Worm (Caenorhabditis elegans) whole organism, L1 larva: ENCODE data around the gene C15H11.13.

Experiments
- C04F5.9 ChIP-seq: sonication (generic microtip); optimal IDR thresholded peaks from 2 replicates; lab custom pipeline; 2016; ENCODE audit warnings: missing genetic modification characterization, missing compliant biosample characterization
- C34B4.2 ChIP-seq: sonication (generic microtip); optimal IDR thresholded peaks from 2 replicates; lab custom pipeline; 2017; ENCODE audit warnings: mild to moderate bottlenecking, missing genetic modification characterization, missing compliant biosample characterization
- Y116A8C.19 ChIP-seq: sonication (generic microtip); optimal IDR thresholded peaks from 2 replicates; lab custom pipeline; 2016; ENCODE audit warnings: missing compliant biosample characterization, missing genetic modification characterization, borderline replicate concordance
- aha-1 ChIP-seq: fragments of 150-350 bp; optimal IDR thresholded peaks from 2 replicates; lab custom pipeline; 2014; ENCODE audit warnings: missing biosample characterization, missing genetic modification characterization
- aly-2 ChIP-seq: fragments of 150-350 bp; optimal IDR thresholded peaks from 2 replicates; lab custom pipeline; 2014; ENCODE audit warnings: missing biosample characterization, missing genetic modification characterization
- ama-1 ChIP-seq: fragments of 150-350 bp; optimal IDR thresholded peaks from 2 replicates; lab custom pipeline; 2014
- ceh-63 ChIP-seq: fragments of 200-800 bp; sonication (Bioruptor generic); optimal IDR thresholded peaks from 2 replicates; lab custom pipeline; 2018; ENCODE audit warnings: mild to moderate bottlenecking, missing genetic modification characterization, missing compliant biosample characterization
- ceh-8 ChIP-seq: fragments of 200-800 bp; sonication (Bioruptor generic); optimal IDR thresholded peaks from 2 replicates; lab custom pipeline; 2018; ENCODE audit warnings: mild to moderate bottlenecking, missing genetic modification characterization, moderate library complexity, missing compliant biosample characterization
- ceh-88 ChIP-seq: fragments of 200-800 bp; sonication (Bioruptor generic); IDR thresholded peaks from 2 replicates; pipeline ENCODE4 v1.3.6; 2022; ENCODE audit warnings: missing genetic modification characterization, missing compliant biosample characterization
- ceh-90 ChIP-seq: sonication (generic microtip); optimal IDR thresholded peaks from 2 replicates; lab custom pipeline; 2016; ENCODE audit warnings: missing genetic modification characterization, missing compliant biosample characterization
- dsc-1 ChIP-seq: sonication (generic microtip); optimal IDR thresholded peaks from 2 replicates; lab custom pipeline; 2016; ENCODE audit warnings: mild to moderate bottlenecking, missing genetic modification characterization, missing compliant biosample characterization
- efl-1 ChIP-seq, 4 experiments: fragments of 150-350 bp; optimal IDR thresholded peaks in 3 of 4; peaks in 1 of 4; 1 replicate in 1 of 4; 2 replicates in 3 of 4; lab custom pipeline; 2014; ENCODE audit warnings: missing biosample characterization in 2 of 4, missing genetic modification characterization in 2 of 4, missing genetic modification reagents in 2 of 4
- efl-3 ChIP-seq: fragments of 200-800 bp; sonication (Bioruptor generic); optimal IDR thresholded peaks from 2 replicates; lab custom pipeline; 2018; ENCODE audit warnings: mild to moderate bottlenecking, missing genetic modification characterization, missing compliant biosample characterization
- elt-2 ChIP-seq: sonication (generic microtip); optimal IDR thresholded peaks from 2 replicates; lab custom pipeline; 2016; ENCODE audit warnings: missing genetic modification characterization, mild to moderate bottlenecking, inconsistent platforms, missing compliant biosample characterization, missing genetic modification reagents
- elt-3 ChIP-seq, 6 experiments: fragments of 150-350 bp in 1 of 6; sonication (generic microtip); optimal IDR thresholded peaks; 2 replicates each; lab custom pipeline; 2017 to 2018; ENCODE audit warnings: missing biosample characterization in 6 of 6, missing genetic modification characterization in 6 of 6, inconsistent platforms in 1 of 6
- fkh-10 ChIP-seq: sonication (generic microtip); optimal IDR thresholded peaks from 2 replicates; lab custom pipeline; 2017; ENCODE audit warnings: missing biosample characterization, missing genetic modification reagents, missing genetic modification characterization
- fos-1 ChIP-seq: fragments of 150-350 bp; optimal IDR thresholded peaks from 2 replicates; lab custom pipeline; 2014; ENCODE audit warnings: missing biosample characterization, missing genetic modification characterization
- hlh-17 ChIP-seq: fragments of 200-800 bp; sonication (Bioruptor generic); optimal IDR thresholded peaks from 2 replicates; lab custom pipeline; 2018; ENCODE audit warnings: missing genetic modification characterization, mild to moderate bottlenecking, missing compliant biosample characterization, moderate library complexity, borderline replicate concordance
- hlh-4 ChIP-seq: sonication (generic microtip); optimal IDR thresholded peaks from 2 replicates; lab custom pipeline; 2016; ENCODE audit warnings: mild to moderate bottlenecking, missing genetic modification characterization, missing compliant biosample characterization
- irx-1 ChIP-seq: sonication (generic microtip); optimal IDR thresholded peaks from 2 replicates; lab custom pipeline; 2016; ENCODE audit warnings: missing genetic modification characterization, missing compliant biosample characterization
- isw-1 ChIP-seq: fragments of 200-800 bp; sonication (Bioruptor generic); IDR thresholded peaks from 2 replicates; pipeline ENCODE4 v1.3.6; 2022; ENCODE audit warnings: missing genetic modification characterization, missing compliant biosample characterization
- jun-1 ChIP-seq: fragments of 150-350 bp; optimal IDR thresholded peaks from 2 replicates; lab custom pipeline; 2014; ENCODE audit warnings: missing biosample characterization, missing genetic modification reagents, missing genetic modification characterization
- lin-13 ChIP-seq: fragments of 150-350 bp; optimal IDR thresholded peaks from 2 replicates; lab custom pipeline; 2014; ENCODE audit warnings: missing biosample characterization, missing genetic modification reagents, missing genetic modification characterization
- lin-15B ChIP-seq: fragments of 150-350 bp; sonication (generic microtip); optimal IDR thresholded peaks from 3 replicates; lab custom pipeline; 2014; ENCODE audit warnings: missing biosample characterization, missing genetic modification characterization
- lin-39 ChIP-seq: fragments of 150-350 bp; optimal IDR thresholded peaks from 2 replicates; lab custom pipeline; 2014; ENCODE audit warnings: missing biosample characterization, missing genetic modification reagents, missing genetic modification characterization
- lsy-2 ChIP-seq, 2 experiments: fragments of 150-350 bp; optimal IDR thresholded peaks; 2 replicates each; lab custom pipeline; 2014; ENCODE audit warnings: missing biosample characterization in 2 of 2, missing genetic modification characterization in 2 of 2
- mdl-1 ChIP-seq, 2 experiments: fragments of 150-350 bp; optimal IDR thresholded peaks; 2 replicates each; lab custom pipeline; 2014 to 2017; ENCODE audit warnings: missing biosample characterization in 2 of 2, missing genetic modification characterization in 2 of 2, inconsistent platforms in 1 of 2
- mef-2 ChIP-seq: fragments of 150-350 bp; optimal IDR thresholded peaks from 2 replicates; lab custom pipeline; 2014; ENCODE audit warnings: missing biosample characterization, missing genetic modification characterization
- nhr-11 ChIP-seq: fragments of 150-350 bp; optimal IDR thresholded peaks from 2 replicates; lab custom pipeline; 2014; ENCODE audit warnings: missing biosample characterization, missing genetic modification characterization
- nhr-12 ChIP-seq: sonication (generic microtip); optimal IDR thresholded peaks from 2 replicates; lab custom pipeline; 2017; ENCODE audit warnings: missing biosample characterization, missing genetic modification characterization
- nhr-47 ChIP-seq: sonication (generic microtip); optimal IDR thresholded peaks from 2 replicates; lab custom pipeline; 2016; ENCODE audit warnings: mild to moderate bottlenecking, missing genetic modification characterization, moderate library complexity, missing compliant biosample characterization
- nhr-71 ChIP-seq: sonication (generic microtip); optimal IDR thresholded peaks from 2 replicates; lab custom pipeline; 2016; ENCODE audit warnings: mild to moderate bottlenecking, missing genetic modification characterization, moderate library complexity, missing compliant biosample characterization
- nhr-76 ChIP-seq: sonication (generic microtip); optimal IDR thresholded peaks from 2 replicates; lab custom pipeline; 2017; ENCODE audit warnings: missing biosample characterization, missing genetic modification characterization
- nhr-77 ChIP-seq: fragments of 150-350 bp; optimal IDR thresholded peaks from 2 replicates; lab custom pipeline; 2014; ENCODE audit warnings: missing biosample characterization, missing genetic modification characterization
- nhr-84 ChIP-seq: sonication (generic microtip); optimal IDR thresholded peaks from 2 replicates; lab custom pipeline; 2017; ENCODE audit warnings: missing biosample characterization, missing genetic modification characterization
- nhr-85 ChIP-seq: sonication (generic microtip); peaks from one replicate; lab custom pipeline; 2016; ENCODE audit warnings: missing genetic modification characterization, inconsistent platforms, missing compliant biosample characterization
- pag-3 ChIP-seq: sonication (generic microtip); optimal IDR thresholded peaks from 2 replicates; lab custom pipeline; 2017; ENCODE audit warnings: missing genetic modification characterization, mild to moderate bottlenecking, missing compliant biosample characterization, antibody characterized with exemption, borderline replicate concordance; ENCODE audit not compliant: insufficient read depth
- pax-3 ChIP-seq: fragments of 200-800 bp; sonication (Bioruptor generic); optimal IDR thresholded peaks from 2 replicates; lab custom pipeline; 2018; ENCODE audit warnings: mild to moderate bottlenecking, missing genetic modification characterization, moderate library complexity, missing compliant biosample characterization
- rnt-1 ChIP-seq: sonication (generic microtip); optimal IDR thresholded peaks from 2 replicates; lab custom pipeline; 2016; ENCODE audit warnings: mild to moderate bottlenecking, missing genetic modification characterization, moderate library complexity, missing compliant biosample characterization
- skn-1 ChIP-seq: fragments of 150-350 bp; optimal IDR thresholded peaks from 2 replicates; lab custom pipeline; 2014; ENCODE audit warnings: missing biosample characterization, missing genetic modification characterization
- snpc-4 ChIP-seq: fragments of 150-350 bp; optimal IDR thresholded peaks from 2 replicates; lab custom pipeline; 2014; ENCODE audit warnings: missing biosample characterization, missing genetic modification characterization
- sox-4 ChIP-seq: sonication (generic microtip); optimal IDR thresholded peaks from 2 replicates; lab custom pipeline; 2016; ENCODE audit warnings: missing genetic modification characterization, missing compliant biosample characterization
- sup-37 ChIP-seq: fragments of 200-800 bp; sonication (Bioruptor generic); optimal IDR thresholded peaks from 2 replicates; lab custom pipeline; 2018; ENCODE audit warnings: mild to moderate bottlenecking, missing genetic modification characterization, missing compliant biosample characterization
- swsn-7 ChIP-seq: sonication (generic microtip); optimal IDR thresholded peaks from 2 replicates; lab custom pipeline; 2016; ENCODE audit warnings: missing genetic modification characterization, missing compliant biosample characterization
- tbx-2 ChIP-seq: sonication (generic microtip); optimal IDR thresholded peaks from 2 replicates; lab custom pipeline; 2016; ENCODE audit warnings: missing genetic modification characterization, missing compliant biosample characterization
- unc-130 ChIP-seq: fragments of 150-350 bp; optimal IDR thresholded peaks from 2 replicates; lab custom pipeline; 2017; ENCODE audit warnings: missing biosample characterization, missing genetic modification characterization, inconsistent platforms
- unc-30 ChIP-seq: sonication (generic microtip); optimal IDR thresholded peaks from 2 replicates; lab custom pipeline; 2017; ENCODE audit warnings: missing biosample characterization, missing genetic modification characterization
- unc-62 ChIP-seq: fragments of 150-350 bp; optimal IDR thresholded peaks from 2 replicates; lab custom pipeline; 2014; ENCODE audit warnings: missing biosample characterization, missing genetic modification reagents, missing genetic modification characterization
- unc-86 ChIP-seq: sonication (generic microtip); optimal IDR thresholded peaks from 2 replicates; lab custom pipeline; 2016; ENCODE audit warnings: missing genetic modification characterization, missing compliant biosample characterization
- vab-15 ChIP-seq: sonication (generic microtip); optimal IDR thresholded peaks from 2 replicates; lab custom pipeline; 2017; ENCODE audit warnings: missing genotype, mild to moderate bottlenecking, missing genetic modification characterization, missing compliant biosample characterization
- zag-1 ChIP-seq: fragments of 150-350 bp; optimal IDR thresholded peaks from 2 replicates; lab custom pipeline; 2014; ENCODE audit warnings: missing biosample characterization, missing genetic modification characterization
- zip-4 ChIP-seq: fragments of 200-800 bp; sonication (Bioruptor generic); optimal IDR thresholded peaks from 2 replicates; lab custom pipeline; 2018; ENCODE audit warnings: mild to moderate bottlenecking, missing genetic modification characterization, moderate library complexity, missing compliant biosample characterization
- ztf-11 ChIP-seq, 2 experiments: sonication (generic microtip); optimal IDR thresholded peaks; 2 replicates each; lab custom pipeline; 2016 to 2017; ENCODE audit warnings: missing genetic modification characterization in 2 of 2, missing biosample characterization in 1 of 2, missing compliant biosample characterization in 1 of 2

C15H11.13 gene

DNA sequence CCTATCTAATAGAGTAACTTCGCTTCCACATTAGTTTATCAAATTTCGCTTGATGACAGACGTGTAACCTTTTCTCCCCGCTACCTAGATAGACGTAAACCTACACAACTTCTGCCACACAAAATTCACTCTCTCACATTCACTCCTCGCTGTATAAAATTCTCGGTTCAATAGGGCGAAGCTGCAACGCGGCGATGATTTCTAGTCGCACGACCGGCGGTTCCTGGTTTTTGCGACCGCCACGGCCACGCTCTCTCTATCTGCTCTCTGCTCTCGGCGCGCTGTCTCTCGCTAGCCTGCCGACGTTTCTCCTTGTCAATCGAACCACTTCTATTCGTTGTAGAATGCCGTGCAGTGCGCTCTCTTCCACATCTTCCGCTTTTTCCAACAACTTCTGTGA is 43.9 kb upstream of the C15H11.13 start:
- peak; percentile 82 for TF ChIP-seq nhr-71
- TF ChIP-seq nhr-47 (tag; lab: Kevin White, UChicago) = peak; percentile 77
- TF ChIP-seq aha-1 (tag; lab: Kevin White, UChicago) = no peak
- peak; percentile 83 for TF ChIP-seq lin-15B
- TF ChIP-seq tbx-2 = peak; percentile 77
- peak; percentile 70 for TF ChIP-seq fkh-10 (GFP tag; lab: Kevin White, UChicago)
- TF ChIP-seq ceh-90 (tag; lab: Kevin White, UChicago) = no peak
- TF ChIP-seq C34B4.2 = no peak
- TF ChIP-seq dsc-1 = peak; percentile 35
- peak; percentile 77 for TF ChIP-seq nhr-85
- TF ChIP-seq sox-4 = peak; percentile 8
- TF ChIP-seq ztf-11 (tag; optimal IDR thresholded peaks at IDR 0.05; lab: Kevin White, UChicago) = no peak
- peak; percentile 73 for TF ChIP-seq skn-1 (tag; lab: Kevin White, UChicago)
- no peak for TF ChIP-seq unc-30 (tag; lab: Kevin White, UChicago)
- TF ChIP-seq unc-130 (tag; lab: Kevin White, UChicago) = peak; percentile 51
- TF ChIP-seq efl-3 (GFP tag; lab: Kevin White, UChicago) = no peak
- no peak for TF ChIP-seq ama-1 (lab: Kevin White, UChicago)
- no peak for TF ChIP-seq nhr-11 (tag; lab: Kevin White, UChicago)
- TF ChIP-seq hlh-17 = no peak
- TF ChIP-seq irx-1 = peak; percentile 35
- no peak for TF ChIP-seq lin-39 (tag; lab: Kevin White, UChicago)
- no peak for TF ChIP-seq aly-2 (tag; lab: Kevin White, UChicago)
- peak in 1 of 2 experiments; percentile 64 for TF ChIP-seq mdl-1 (tag; optimal IDR thresholded peaks at IDR 0.05; lab: Kevin White, UChicago)
- peak; percentile 51 for TF ChIP-seq jun-1 (tag; lab: Kevin White, UChicago)
- peak; percentile 73 for TF ChIP-seq rnt-1 (tag; lab: Kevin White, UChicago)
- no peak for TF ChIP-seq ceh-88
- TF ChIP-seq zag-1 (tag; lab: Kevin White, UChicago) = no peak
- peak; percentile 79 for TF ChIP-seq swsn-7
- TF ChIP-seq nhr-84 (tag; lab: Kevin White, UChicago) = no peak
- TF ChIP-seq vab-15 (tag; lab: Kevin White, UChicago) = no peak
- TF ChIP-seq nhr-76 = no peak
- TF ChIP-seq isw-1 (GFP tag; lab: Robert Waterston, UW) = peak; percentile 60
- TF ChIP-seq pag-3 = no peak
- TF ChIP-seq snpc-4 = peak; percentile 62
- TF ChIP-seq pax-3 = peak; percentile 85
- no peak for TF ChIP-seq mef-2 (tag; lab: Kevin White, UChicago)
- peak; percentile 86 for TF ChIP-seq nhr-77 (tag; lab: Kevin White, UChicago)
- peak; percentile 82 to 87 for TF ChIP-seq efl-1 (optimal IDR thresholded peaks at IDR 0.05; lab: Kevin White, UChicago)
- peak; percentile 77 to 97 for TF ChIP-seq efl-1 (GFP tag; optimal IDR thresholded peaks at IDR 0.05 in 1 of 2; lab: Kevin White, UChicago)
- no peak for TF ChIP-seq C04F5.9 (tag; lab: Kevin White, UChicago)
- TF ChIP-seq Y116A8C.19 (tag; lab: Kevin White, UChicago) = no peak
- TF ChIP-seq elt-3 (tag; optimal IDR thresholded peaks at IDR 0.05; lab: Kevin White, UChicago) = peak in 4 of 6 experiments; percentile 15 to 82 (median 30)
- TF ChIP-seq lin-13 (GFP tag; lab: Kevin White, UChicago) = peak; percentile 63
- TF ChIP-seq sup-37 (GFP tag; lab: Kevin White, UChicago) = no peak
- TF ChIP-seq zip-4 = no peak
- peak; percentile 25 for TF ChIP-seq fos-1
- no peak for TF ChIP-seq ceh-63 (GFP tag; lab: Kevin White, UChicago)
- TF ChIP-seq lsy-2 (tag; optimal IDR thresholded peaks at IDR 0.05; lab: Kevin White, UChicago) = peak; percentile 58 to 84
- TF ChIP-seq unc-86 (tag; lab: Kevin White, UChicago) = peak; percentile 73
- TF ChIP-seq ceh-8 (GFP tag; lab: Kevin White, UChicago) = no peak
- TF ChIP-seq hlh-4 (tag; lab: Kevin White, UChicago) = no peak
- TF ChIP-seq unc-62 (GFP tag; lab: Kevin White, UChicago) = no peak
- peak; percentile 8 for TF ChIP-seq elt-2
- no peak for TF ChIP-seq nhr-12
